Fruit fly (Drosophila melanogaster) whole organism, embryonic: ENCODE measurements around the gene ana1.

Experiments used
- CG10147 ChIP-seq: fragments of 200-800 bp; sonication (Bioruptor generic); optimal IDR thresholded peaks from 2 replicates; lab custom pipeline; 2019; ENCODE audit warnings: missing biosample characterization, mild to moderate bottlenecking, missing genetic modification characterization, moderate library complexity
- CG1024 ChIP-seq: fragments of 200-800 bp; sonication (Bioruptor generic); IDR thresholded peaks from 2 replicates; pipeline ENCODE4 v1.3.6; 2022; ENCODE audit warnings: missing biosample characterization, missing genetic modification characterization
- CG10267 ChIP-seq: fragments of 200-800 bp; sonication (Bioruptor generic); optimal IDR thresholded peaks from 2 replicates; lab custom pipeline; 2018; ENCODE audit warnings: missing biosample characterization, mild to moderate bottlenecking, missing genetic modification characterization, moderate library complexity
- CG11085 ChIP-seq: fragments of 200-800 bp; sonication (Bioruptor generic); IDR thresholded peaks from 2 replicates; pipeline ENCODE4 v1.3.6; 2022; ENCODE audit warnings: missing biosample characterization, missing genetic modification characterization
- CG16779 ChIP-seq: fragments of 200-800 bp; sonication (Bioruptor generic); IDR thresholded peaks from 2 replicates; pipeline ENCODE4 v1.3.6; 2022; ENCODE audit warnings: missing biosample characterization, missing genetic modification characterization
- CG17568 ChIP-seq: fragments of 200-800 bp; sonication (Bioruptor generic); optimal IDR thresholded peaks from 2 replicates; lab custom pipeline; 2018; ENCODE audit warnings: missing biosample characterization, mild to moderate bottlenecking, missing genetic modification characterization, moderate library complexity
- CG1832 ChIP-seq: fragments of 200-800 bp; sonication (Bioruptor generic); optimal IDR thresholded peaks from 2 replicates; lab custom pipeline; 2017; ENCODE audit warnings: missing biosample characterization, mild to moderate bottlenecking, missing genetic modification characterization, inconsistent platforms
- CG18476 ChIP-seq: fragments of 200-800 bp; sonication (Bioruptor generic); optimal IDR thresholded peaks from 2 replicates; lab custom pipeline; 2016; ENCODE audit warnings: missing biosample characterization, mild to moderate bottlenecking, missing genetic modification characterization
- CG2120 ChIP-seq: fragments of 200-800 bp; sonication (Bioruptor generic); optimal IDR thresholded peaks from 3 replicates; lab custom pipeline; 2016; ENCODE audit warnings: missing biosample characterization, missing genetic modification characterization
- CG32532 ChIP-seq: fragments of 200-800 bp; sonication (Bioruptor generic); IDR thresholded peaks from 2 replicates; pipeline ENCODE4 v1.3.6; 2022; ENCODE audit warnings: missing biosample characterization, missing genetic modification characterization
- CG3847 ChIP-seq: fragments of 200-800 bp; sonication (Bioruptor generic); IDR thresholded peaks from 2 replicates; pipeline ENCODE4 v1.3.6; 2022; ENCODE audit warnings: missing biosample characterization, missing genetic modification characterization
- CG6175 ChIP-seq: fragments of 200-800 bp; sonication (Bioruptor generic); IDR thresholded peaks from 3 replicates; pipeline ENCODE4 v1.3.6; 2022; ENCODE audit warnings: missing biosample characterization, missing genetic modification characterization
- CG7556 ChIP-seq: fragments of 200-800 bp; sonication (Bioruptor generic); optimal IDR thresholded peaks from 2 replicates; lab custom pipeline; 2017; ENCODE audit warnings: missing biosample characterization, mild to moderate bottlenecking, missing genetic modification characterization
- CHES-1-like ChIP-seq: fragments of 200-800 bp; sonication (Bioruptor generic); optimal IDR thresholded peaks from 2 replicates; lab custom pipeline; 2016; ENCODE audit warnings: missing biosample characterization, missing genetic modification characterization
- D19A ChIP-seq: fragments of 200-800 bp; optimal IDR thresholded peaks from 3 replicates; lab custom pipeline; 2019; ENCODE audit warnings: missing biosample characterization, mild to moderate bottlenecking, missing genetic modification characterization, moderate library complexity
- Elba2 ChIP-seq: fragments of 200-800 bp; sonication (Bioruptor generic); optimal IDR thresholded peaks from 3 replicates; lab custom pipeline; 2016; ENCODE audit warnings: missing biosample characterization, missing genetic modification characterization
- HLH54F ChIP-seq: fragments of 200-800 bp; sonication (Bioruptor generic); optimal IDR thresholded peaks from 3 replicates; lab custom pipeline; 2016; ENCODE audit warnings: missing biosample characterization, missing genetic modification characterization
- Hr51 ChIP-seq, 2 experiments: fragments of 200-800 bp; sonication (Bioruptor generic); optimal IDR thresholded peaks; 2 replicates in 1 of 2; 3 replicates in 1 of 2; lab custom pipeline; 2016 to 2018; ENCODE audit warnings: missing biosample characterization in 2 of 2, missing genetic modification characterization in 2 of 2, mild to moderate bottlenecking in 1 of 2, moderate library complexity in 1 of 2
- Lhr ChIP-seq: fragments of 200-800 bp; sonication (Bioruptor generic); optimal IDR thresholded peaks from 3 replicates; lab custom pipeline; 2017; ENCODE audit warnings: mild to moderate bottlenecking, missing biosample characterization, missing genetic modification reagents, missing genetic modification characterization
- Nf-YB ChIP-seq: fragments of 200-800 bp; sonication (Bioruptor generic); optimal IDR thresholded peaks from 3 replicates; lab custom pipeline; 2019; ENCODE audit warnings: missing biosample characterization, mild to moderate bottlenecking, missing genetic modification characterization, moderate library complexity
- Tbp ChIP-seq: fragments of >200 bp; optimal IDR thresholded peaks from 2 replicates; lab custom pipeline; 2018; ENCODE audit warnings: missing biosample characterization, missing genetic modification characterization
- Vsx1 ChIP-seq: fragments of 200-800 bp; sonication (Bioruptor generic); optimal IDR thresholded peaks from 2 replicates; lab custom pipeline; 2017; ENCODE audit warnings: missing biosample characterization, mild to moderate bottlenecking, missing genetic modification characterization, missing genetic modification reagents
- al ChIP-seq: fragments of 200-800 bp; sonication (Bioruptor generic); IDR thresholded peaks from 2 replicates; pipeline ENCODE4 v1.3.6; 2022; ENCODE audit warnings: missing biosample characterization, missing genetic modification characterization
- bab2 ChIP-seq: fragments of 200-800 bp; sonication (Bioruptor generic); optimal IDR thresholded peaks from 2 replicates; lab custom pipeline; 2016; ENCODE audit warnings: missing biosample characterization, missing genetic modification characterization
- ci ChIP-seq: fragments of 200-800 bp; sonication (Bioruptor generic); IDR thresholded peaks from 3 replicates; pipeline ENCODE4 v1.3.6; 2022; ENCODE audit warnings: missing biosample characterization, missing genetic modification characterization
- crc ChIP-seq: fragments of 200-800 bp; sonication (Bioruptor generic); optimal IDR thresholded peaks from 2 replicates; lab custom pipeline; 2016; ENCODE audit warnings: missing biosample characterization, missing genetic modification characterization
- dan ChIP-seq: fragments of 200-800 bp; sonication (Bioruptor generic); IDR thresholded peaks from 2 replicates; pipeline ENCODE4 v1.3.6; 2022; ENCODE audit warnings: missing biosample characterization, missing genetic modification characterization
- gfzf ChIP-seq: fragments of 200-800 bp; sonication (Bioruptor generic); optimal IDR thresholded peaks from 2 replicates; lab custom pipeline; 2016; ENCODE audit warnings: missing biosample characterization, mild to moderate bottlenecking, missing genetic modification characterization, moderate library complexity
- grau ChIP-seq: fragments of 200-800 bp; optimal IDR thresholded peaks from 3 replicates; lab custom pipeline; 2019; ENCODE audit warnings: missing biosample characterization, mild to moderate bottlenecking, missing genetic modification characterization, moderate library complexity
- gsb-n ChIP-seq: fragments of 200-800 bp; sonication (Bioruptor generic); optimal IDR thresholded peaks from 3 replicates; lab custom pipeline; 2018; ENCODE audit warnings: missing biosample characterization, mild to moderate bottlenecking, missing genetic modification characterization
- hb ChIP-seq: fragments of 200-800 bp; sonication (Bioruptor generic); IDR thresholded peaks from 3 replicates; pipeline ENCODE4 v1.3.6; 2022; ENCODE audit warnings: missing biosample characterization, missing genetic modification characterization; ENCODE audit not compliant: partially characterized antibody
- her ChIP-seq: fragments of 200-800 bp; sonication (Bioruptor generic); optimal IDR thresholded peaks from 2 replicates; lab custom pipeline; 2016; ENCODE audit warnings: missing biosample characterization, missing genetic modification characterization
- jigr1 ChIP-seq: fragments of 200-800 bp; sonication (Bioruptor generic); IDR thresholded peaks from 3 replicates; pipeline ENCODE4 v1.3.6; 2022; ENCODE audit warnings: missing biosample characterization, missing genetic modification characterization
- kah ChIP-seq: fragments of 200-800 bp; sonication (Bioruptor generic); optimal IDR thresholded peaks from 2 replicates; lab custom pipeline; 2018; ENCODE audit warnings: missing biosample characterization, mild to moderate bottlenecking, missing genetic modification characterization
- lmd ChIP-seq: fragments of 200-800 bp; sonication (Bioruptor generic); IDR thresholded peaks from 2 replicates; pipeline ENCODE4 v1.3.6; 2022; ENCODE audit warnings: missing biosample characterization, missing genetic modification characterization
- lola ChIP-seq, 3 experiments: fragments of >200 bp in 2 of 3; fragments of 200-800 bp in 1 of 3; sonication (Bioruptor generic) in 1 of 3; optimal IDR thresholded peaks; 2 replicates each; lab custom pipeline; 2017 to 2019; ENCODE audit warnings: missing biosample characterization in 3 of 3, missing genetic modification characterization in 3 of 3, mild to moderate bottlenecking in 1 of 3, moderate library complexity in 1 of 3
- mam ChIP-seq: fragments of 200-800 bp; sonication (Bioruptor generic); optimal IDR thresholded peaks from 3 replicates; lab custom pipeline; 2016; ENCODE audit warnings: missing biosample characterization, missing genetic modification characterization
- nmo ChIP-seq: fragments of 200-800 bp; sonication (Bioruptor generic); optimal IDR thresholded peaks from 2 replicates; lab custom pipeline; 2018; ENCODE audit warnings: missing biosample characterization, mild to moderate bottlenecking, missing genetic modification characterization, moderate library complexity
- salm ChIP-seq: fragments of 200-800 bp; sonication (Bioruptor generic); optimal IDR thresholded peaks from 2 replicates; lab custom pipeline; 2018; ENCODE audit warnings: missing biosample characterization, mild to moderate bottlenecking, missing genetic modification characterization
- sr ChIP-seq: fragments of 200-800 bp; sonication (Bioruptor generic); IDR thresholded peaks from 3 replicates; pipeline ENCODE4 v1.3.6; 2022; ENCODE audit warnings: missing biosample characterization, missing genetic modification characterization
- tgo ChIP-seq: fragments of 200-800 bp; sonication (Bioruptor generic); IDR thresholded peaks from 3 replicates; pipeline ENCODE4 v1.3.6; 2022; ENCODE audit warnings: missing biosample characterization, missing genetic modification characterization
- tup ChIP-seq: fragments of 200-800 bp; sonication (Bioruptor generic); optimal IDR thresholded peaks from 2 replicates; lab custom pipeline; 2016; ENCODE audit warnings: missing biosample characterization, mild to moderate bottlenecking, missing genetic modification characterization, moderate library complexity
- unpg ChIP-seq: fragments of 200-800 bp; sonication (Bioruptor generic); optimal IDR thresholded peaks from 3 replicates; lab custom pipeline; 2018; ENCODE audit warnings: missing biosample characterization, mild to moderate bottlenecking, missing genetic modification characterization, moderate library complexity
- vvl ChIP-seq: fragments of 200-800 bp; sonication (Bioruptor generic); IDR thresholded peaks from 2 replicates; pipeline ENCODE4 v1.3.6; 2022; ENCODE audit warnings: missing biosample characterization, missing genetic modification characterization
- yki ChIP-seq: fragments of >200 bp; optimal IDR thresholded peaks from 3 replicates; lab custom pipeline; 2018
- z ChIP-seq: fragments of 200-800 bp; sonication (Bioruptor generic); IDR thresholded peaks from 3 replicates; pipeline ENCODE4 v1.3.6; 2022; ENCODE audit warnings: missing biosample characterization, missing genetic modification characterization
- zfh2 ChIP-seq: fragments of 200-800 bp; sonication (Bioruptor generic); optimal IDR thresholded peaks from 2 replicates; lab custom pipeline; 2016; ENCODE audit warnings: missing biosample characterization, missing genetic modification characterization

The ana1 gene

DNA sequence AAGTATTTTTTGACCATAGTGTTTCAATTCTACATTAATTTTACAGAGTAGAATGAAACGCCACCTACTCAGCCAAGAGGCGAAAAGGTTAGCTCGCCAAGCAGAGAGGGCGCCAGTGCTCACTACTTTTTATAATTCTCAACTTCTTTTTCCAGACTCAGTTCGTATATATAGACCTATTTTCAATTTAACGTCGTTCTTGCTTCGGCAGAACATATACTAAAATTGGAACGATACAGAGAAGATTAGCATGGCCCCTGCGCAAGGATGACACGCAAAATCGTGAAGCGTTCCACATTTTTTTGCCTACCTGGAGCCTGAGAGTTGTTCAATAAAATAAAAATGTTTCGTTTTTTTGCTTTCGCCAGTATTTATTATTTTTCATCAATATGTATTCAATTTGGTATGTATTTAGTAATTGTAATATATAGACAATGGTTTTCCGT lies 26.7 kb downstream of the ana1 start (continued):
- TF ChIP-seq CG18476 (GFP tag; lab: Kevin White, UChicago): no peak
- no peak for TF ChIP-seq zfh2 (GFP tag; lab: Kevin White, UChicago)
- peak; percentile 74 for TF ChIP-seq hb (GFP tag; lab: Robert Waterston, UW)
- no peak; the same call in 1 of the 2 replicates for TF ChIP-seq lmd (GFP tag; lab: Robert Waterston, UW)
- peak; percentile 7 for TF ChIP-seq Nf-YB (GFP tag; lab: Kevin White, UChicago)
- TF ChIP-seq ci: peak; percentile 83
- TF ChIP-seq mam: peak; percentile 77
- TF ChIP-seq crc (GFP tag; lab: Kevin White, UChicago): no peak
- no peak; the same call in 2 of the 3 replicates for TF ChIP-seq CG6175 (GFP tag; lab: Robert Waterston, UW)
- no peak for TF ChIP-seq Vsx1
- TF ChIP-seq CG1024: 0 out of 2 replicates have a peak, but pooled peaks have one; percentile 39
- peak; percentile 72 for TF ChIP-seq CHES-1-like (GFP tag; lab: Kevin White, UChicago)
- TF ChIP-seq Hr51 (GFP tag; optimal IDR thresholded peaks at IDR 0.05; lab: Kevin White, UChicago): peak; percentile 56 to 62
- TF ChIP-seq D19A (tag; lab: Kevin White, UChicago): peak; percentile 36
- peak in 1 of 3 experiments; percentile 16 for TF ChIP-seq lola (GFP tag; optimal IDR thresholded peaks at IDR 0.05; lab: Kevin White, UChicago)
- no peak for TF ChIP-seq z
- peak; percentile 12 for TF ChIP-seq Elba2
- TF ChIP-seq salm: no peak
- no peak for TF ChIP-seq CG7556 (GFP tag; lab: Kevin White, UChicago)
- TF ChIP-seq Tbp (GFP tag; lab: Kevin White, UChicago): no peak
- peak; percentile 74 for TF ChIP-seq CG11085
- TF ChIP-seq jigr1 (GFP tag; lab: Robert Waterston, UW): no peak
- peak; percentile 72; the same call in 1 of the 2 replicates for TF ChIP-seq CG16779 (GFP tag; lab: Robert Waterston, UW)
- peak; percentile 18 for TF ChIP-seq gsb-n (tag; lab: Kevin White, UChicago)
- peak; percentile 12 for TF ChIP-seq gfzf (GFP tag; lab: Kevin White, UChicago)
- TF ChIP-seq vvl (GFP tag; lab: Robert Waterston, UW): peak; percentile 79
- no peak for TF ChIP-seq CG1832 (GFP tag; lab: Kevin White, UChicago)
- peak; percentile 77 for TF ChIP-seq bab2 (GFP tag; lab: Kevin White, UChicago)
- TF ChIP-seq dan (GFP tag; lab: Robert Waterston, UW): no peak

DNA sequence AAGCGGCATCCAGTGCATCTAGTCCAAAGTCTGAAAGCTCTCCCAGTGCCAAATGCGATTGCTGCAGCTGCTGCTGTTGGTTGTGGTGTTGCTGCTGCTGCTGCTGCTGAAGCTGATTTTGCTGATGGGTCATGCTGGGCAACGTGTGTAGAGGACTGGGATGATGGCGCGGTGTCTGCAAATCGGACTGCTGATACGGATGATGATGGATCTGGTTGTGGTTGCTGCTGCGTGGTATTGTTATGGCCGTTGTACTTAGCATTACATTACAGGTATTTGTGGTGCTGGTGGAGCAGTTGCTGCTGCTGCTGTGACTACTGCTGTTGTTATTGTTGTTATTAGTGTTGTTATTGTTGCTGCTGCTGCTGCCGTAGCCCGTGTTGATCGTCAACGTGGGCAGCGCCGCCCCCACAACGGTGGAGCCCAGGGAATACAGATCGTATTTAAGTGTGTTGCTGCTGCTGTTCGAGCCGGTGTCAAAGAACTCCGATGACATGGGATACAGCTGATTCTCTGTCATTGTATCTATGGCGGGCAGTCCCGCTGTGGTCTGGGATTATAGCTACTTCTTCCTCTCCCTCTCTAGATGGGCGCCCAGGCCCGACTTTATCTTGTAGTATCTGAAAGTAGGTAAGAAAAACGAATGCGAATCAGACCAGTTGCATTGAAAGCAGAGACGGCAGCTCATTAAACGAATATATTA lies 32.1 kb downstream of the ana1 start:
- TF ChIP-seq HLH54F (no peak), nmo (GFP tag; lab: Kevin White, UChicago) (no peak), kah (GFP tag; lab: Kevin White, UChicago) (no peak), zfh2 (GFP tag; lab: Kevin White, UChicago) (no peak), unpg (GFP tag; lab: Kevin White, UChicago) (no peak), yki (no peak), al (GFP tag; lab: Robert Waterston, UW) (no peak), her (no peak), Lhr (GFP tag; lab: Kevin White, UChicago) (no peak), CG10267 (tag; lab: Kevin White, UChicago) (no peak), tup (GFP tag; lab: Kevin White, UChicago) (no peak), CG10147 (GFP tag; lab: Kevin White, UChicago) (no peak), tgo (GFP tag; lab: Robert Waterston, UW) (no peak), CG2120 (GFP tag; lab: Kevin White, UChicago) (no peak), grau (no peak), CG32532 (GFP tag; lab: Robert Waterston, UW) (no peak), sr (GFP tag; lab: Robert Waterston, UW) (no peak), CG17568 (GFP tag; lab: Kevin White, UChicago) (no peak), CG3847 (GFP tag; lab: Robert Waterston, UW) (no peak)
